Fruit fly (Drosophila melanogaster) whole organism, embryonic: ENCODE data around the gene Spt7.

Experiments
- Awh ChIP-seq: fragments of 200-800 bp; sonication (Bioruptor generic); IDR thresholded peaks from 2 replicates; pipeline ENCODE4, ENCODE4 v1.3.6; 2022; ENCODE audit warnings: missing biosample characterization, missing genetic modification characterization
- Blimp-1 ChIP-seq: fragments of 200-800 bp; sonication (Bioruptor generic); optimal IDR thresholded peaks from 3 replicates; lab custom pipeline; 2018; ENCODE audit warnings: missing biosample characterization, missing genetic modification characterization, mild to moderate bottlenecking, moderate library complexity, missing genetic modification reagents
- C15 ChIP-seq: fragments of 200-800 bp; sonication (Bioruptor generic); IDR thresholded peaks from 3 replicates; pipeline ENCODE4 v1.3.6; 2022; ENCODE audit warnings: missing biosample characterization, missing genetic modification characterization
- CG10431 ChIP-seq: fragments of 200-800 bp; sonication (Bioruptor generic); optimal IDR thresholded peaks from 3 replicates; lab custom pipeline; 2018; ENCODE audit warnings: missing biosample characterization, mild to moderate bottlenecking, missing genetic modification characterization
- CG12769 ChIP-seq: fragments of 200-800 bp; sonication (Bioruptor generic); optimal IDR thresholded peaks from 2 replicates; lab custom pipeline; 2019; ENCODE audit warnings: missing biosample characterization, mild to moderate bottlenecking, missing genetic modification characterization, moderate library complexity
- CG13123 ChIP-seq: fragments of 200-800 bp; sonication (Bioruptor generic); optimal IDR thresholded peaks from 2 replicates; lab custom pipeline; 2016; ENCODE audit warnings: missing biosample characterization, missing genetic modification characterization
- CG14441 ChIP-seq: fragments of 200-800 bp; sonication (Bioruptor generic); IDR thresholded peaks from 2 replicates; pipeline ENCODE4 v1.3.6; 2022; ENCODE audit warnings: missing biosample characterization, missing genetic modification characterization
- CG15073 ChIP-seq: fragments of 200-800 bp; sonication (Bioruptor generic); optimal IDR thresholded peaks from 2 replicates; lab custom pipeline; 2016; ENCODE audit warnings: missing biosample characterization, missing genetic modification characterization
- CG15269 ChIP-seq: fragments of 200-800 bp; sonication (Bioruptor generic); optimal IDR thresholded peaks from 2 replicates; lab custom pipeline; 2018; ENCODE audit warnings: missing biosample characterization, mild to moderate bottlenecking, missing genetic modification characterization, moderate library complexity
- CG2202 ChIP-seq: fragments of 200-800 bp; sonication (Bioruptor generic); optimal IDR thresholded peaks from 2 replicates; lab custom pipeline; 2018; ENCODE audit warnings: missing biosample characterization, mild to moderate bottlenecking, missing genetic modification characterization
- CG30403 ChIP-seq: fragments of 200-800 bp; sonication (Bioruptor generic); optimal IDR thresholded peaks from 3 replicates; lab custom pipeline; 2016; ENCODE audit warnings: missing biosample characterization, missing genetic modification characterization
- CG32772 ChIP-seq: fragments of 200-800 bp; sonication (Bioruptor generic); IDR thresholded peaks from 2 replicates; pipeline ENCODE4 v1.3.6; 2022; ENCODE audit warnings: missing biosample characterization, missing genetic modification characterization
- CG4360 ChIP-seq: fragments of 200-800 bp; sonication (Bioruptor generic); IDR thresholded peaks from 2 replicates; pipeline ENCODE4 v1.3.6; 2022; ENCODE audit warnings: missing biosample characterization, missing genetic modification characterization
- CG4404 ChIP-seq: fragments of 200-800 bp; sonication (Bioruptor generic); IDR thresholded peaks from 2 replicates; pipeline ENCODE4 v1.3.6; 2022; ENCODE audit warnings: missing biosample characterization, missing genetic modification characterization
- CG4707 ChIP-seq: fragments of 200-800 bp; sonication (Bioruptor generic); optimal IDR thresholded peaks from 2 replicates; lab custom pipeline; 2018; ENCODE audit warnings: missing biosample characterization, mild to moderate bottlenecking, missing genetic modification characterization, moderate library complexity
- CG5953 ChIP-seq: fragments of 200-800 bp; sonication (Bioruptor generic); IDR thresholded peaks from 2 replicates; pipeline ENCODE4 v1.3.6; 2022; ENCODE audit warnings: missing biosample characterization, missing genetic modification characterization
- CG6175 ChIP-seq: fragments of 200-800 bp; sonication (Bioruptor generic); IDR thresholded peaks from 3 replicates; pipeline ENCODE4 v1.3.6; 2022; ENCODE audit warnings: missing biosample characterization, missing genetic modification characterization
- CG7839 ChIP-seq: fragments of 200-800 bp; sonication (Bioruptor generic); optimal IDR thresholded peaks from 3 replicates; lab custom pipeline; 2018; ENCODE audit warnings: missing biosample characterization, mild to moderate bottlenecking, missing genetic modification characterization, moderate library complexity
- CG9932 ChIP-seq: fragments of 200-800 bp; sonication (Bioruptor generic); IDR thresholded peaks from 2 replicates; pipeline ENCODE4 v1.3.6; 2022; ENCODE audit warnings: missing biosample characterization, missing genetic modification characterization
- Dbx ChIP-seq: fragments of 200-800 bp; sonication (Bioruptor generic); IDR thresholded peaks from 3 replicates; pipeline ENCODE4 v1.3.6; 2022; ENCODE audit warnings: missing biosample characterization, missing genetic modification characterization
- Dp ChIP-seq: fragments of 200-800 bp; sonication (Bioruptor generic); optimal IDR thresholded peaks from 2 replicates; lab custom pipeline; 2018; ENCODE audit warnings: missing biosample characterization, mild to moderate bottlenecking, missing genetic modification characterization, moderate library complexity
- MTF-1 ChIP-seq: fragments of 200-800 bp; sonication (Bioruptor generic); optimal IDR thresholded peaks from 2 replicates; lab custom pipeline; 2018; ENCODE audit warnings: missing biosample characterization, mild to moderate bottlenecking, missing genetic modification characterization, borderline replicate concordance
- NfI ChIP-seq: fragments of 200-800 bp; sonication (Bioruptor generic); optimal IDR thresholded peaks from 3 replicates; lab custom pipeline; 2018; ENCODE audit warnings: missing biosample characterization, mild to moderate bottlenecking, missing genetic modification characterization, moderate library complexity
- Oaz ChIP-seq: fragments of 200-800 bp; sonication (Bioruptor generic); IDR thresholded peaks from 2 replicates; pipeline ENCODE4 v1.3.6; 2022; ENCODE audit warnings: missing biosample characterization, missing genetic modification characterization
- Oli ChIP-seq: fragments of 200-800 bp; sonication (Bioruptor generic); optimal IDR thresholded peaks from 2 replicates; lab custom pipeline; 2018; ENCODE audit warnings: missing biosample characterization, mild to moderate bottlenecking, missing genetic modification characterization, moderate library complexity
- Poxn ChIP-seq: fragments of 200-800 bp; sonication (Bioruptor generic); IDR thresholded peaks from 2 replicates; pipeline ENCODE4 v1.3.6; 2022; ENCODE audit warnings: missing biosample characterization, missing genetic modification characterization
- al ChIP-seq: fragments of 200-800 bp; sonication (Bioruptor generic); IDR thresholded peaks from 2 replicates; pipeline ENCODE4 v1.3.6; 2022; ENCODE audit warnings: missing biosample characterization, missing genetic modification characterization
- bowl ChIP-seq: fragments of 200-800 bp; sonication (Bioruptor generic); IDR thresholded peaks from 2 replicates; pipeline ENCODE4 v1.3.6; 2022; ENCODE audit warnings: missing biosample characterization, missing genetic modification characterization
- croc ChIP-seq: fragments of 200-800 bp; sonication (Bioruptor generic); conservative IDR thresholded peaks from 3 replicates; pipeline ENCODE4 v1.3.6; 2022; ENCODE audit warnings: missing biosample characterization, missing genetic modification characterization
- da ChIP-seq: fragments of 200-800 bp; sonication (Bioruptor generic); optimal IDR thresholded peaks from 2 replicates; lab custom pipeline; 2016; ENCODE audit warnings: missing biosample characterization, missing genetic modification characterization
- dimm ChIP-seq: fragments of 200-800 bp; sonication (Bioruptor generic); IDR thresholded peaks from 2 replicates; pipeline ENCODE4 v1.3.6; 2022; ENCODE audit warnings: missing biosample characterization, missing genetic modification characterization
- disco-r ChIP-seq: fragments of 200-800 bp; sonication (Bioruptor generic); optimal IDR thresholded peaks from 2 replicates; lab custom pipeline; 2016; ENCODE audit warnings: missing biosample characterization, missing genetic modification characterization
- ems ChIP-seq: fragments of 200-800 bp; sonication (Bioruptor generic); optimal IDR thresholded peaks from 3 replicates; lab custom pipeline; 2016; ENCODE audit warnings: missing biosample characterization, missing genetic modification characterization
- ftz-f1 ChIP-seq: fragments of 200-800 bp; sonication (Bioruptor generic); optimal IDR thresholded peaks from 2 replicates; lab custom pipeline; 2016; ENCODE audit warnings: missing biosample characterization, missing genetic modification characterization
- gcm ChIP-seq: fragments of 200-800 bp; sonication (Bioruptor generic); optimal IDR thresholded peaks from 2 replicates; lab custom pipeline; 2019; ENCODE audit warnings: missing biosample characterization, mild to moderate bottlenecking, missing genetic modification characterization, moderate library complexity
- gem ChIP-seq: fragments of 200-800 bp; sonication (Bioruptor generic); optimal IDR thresholded peaks from 2 replicates; lab custom pipeline; 2019; ENCODE audit warnings: missing biosample characterization, mild to moderate bottlenecking, missing genetic modification characterization, moderate library complexity
- gsb ChIP-seq: fragments of 200-800 bp; sonication (Bioruptor generic); IDR thresholded peaks from 2 replicates; pipeline ENCODE4 v1.3.6; 2022; ENCODE audit warnings: missing biosample characterization, missing genetic modification characterization
- hkb ChIP-seq, 2 experiments: fragments of 200-800 bp in 1 of 2; fragments of >200 bp in 1 of 2; sonication (Bioruptor generic) in 1 of 2; IDR thresholded peaks in 1 of 2; optimal IDR thresholded peaks in 1 of 2; 2 replicates each; pipeline versions ENCODE4 v1.3.6 to Lab custom; 2017 to 2022; ENCODE audit warnings: missing biosample characterization in 1 of 2, missing genetic modification characterization in 1 of 2
- inv ChIP-seq: fragments of 200-800 bp; sonication (Bioruptor generic); IDR thresholded peaks from 2 replicates; pipeline ENCODE4 v1.3.6; 2022; ENCODE audit warnings: missing biosample characterization, missing genetic modification characterization; ENCODE audit not compliant: partially characterized antibody
- mam ChIP-seq: fragments of 200-800 bp; sonication (Bioruptor generic); optimal IDR thresholded peaks from 3 replicates; lab custom pipeline; 2016; ENCODE audit warnings: missing biosample characterization, missing genetic modification characterization
- nom ChIP-seq: fragments of 200-800 bp; sonication (Bioruptor generic); optimal IDR thresholded peaks from 2 replicates; lab custom pipeline; 2017; ENCODE audit warnings: missing biosample characterization, missing genetic modification characterization, mild to moderate bottlenecking, moderate library complexity, missing genetic modification reagents
- pzg ChIP-seq: fragments of 200-800 bp; sonication (Bioruptor generic); optimal IDR thresholded peaks from 3 replicates; lab custom pipeline; 2018; ENCODE audit warnings: missing biosample characterization, mild to moderate bottlenecking, missing genetic modification characterization, moderate library complexity
- repo ChIP-seq: fragments of 200-800 bp; sonication (Bioruptor generic); optimal IDR thresholded peaks from 2 replicates; lab custom pipeline; 2016; ENCODE audit warnings: missing biosample characterization, missing genetic modification characterization
- scrt ChIP-seq: fragments of 200-800 bp; sonication (Bioruptor generic); optimal IDR thresholded peaks from 2 replicates; lab custom pipeline; 2018; ENCODE audit warnings: missing biosample characterization, mild to moderate bottlenecking, missing genetic modification characterization, moderate library complexity
- sens ChIP-seq: fragments of 200-800 bp; sonication (Bioruptor generic); peaks from one replicate; lab custom pipeline; 2016; ENCODE audit warnings: missing biosample characterization, missing genetic modification characterization
- slou ChIP-seq: fragments of 200-800 bp; sonication (Bioruptor generic); optimal IDR thresholded peaks from 3 replicates; lab custom pipeline; 2016; ENCODE audit warnings: missing biosample characterization, missing genetic modification characterization
- sna ChIP-seq: fragments of 200-800 bp; sonication (Bioruptor generic); IDR thresholded peaks from 2 replicates; pipeline ENCODE4 v1.3.6; 2022; ENCODE audit warnings: missing biosample characterization, missing genetic modification characterization; ENCODE audit not compliant: partially characterized antibody
- stc ChIP-seq: fragments of 200-800 bp; sonication (Bioruptor generic); IDR thresholded peaks from 2 replicates; pipeline ENCODE4 v1.3.6; 2022; ENCODE audit warnings: missing biosample characterization, missing genetic modification characterization
- tup ChIP-seq: fragments of 200-800 bp; sonication (Bioruptor generic); optimal IDR thresholded peaks from 2 replicates; lab custom pipeline; 2016; ENCODE audit warnings: missing biosample characterization, mild to moderate bottlenecking, missing genetic modification characterization, moderate library complexity
- twi ChIP-seq: fragments of 200-800 bp; optimal IDR thresholded peaks from 2 replicates; lab custom pipeline; 2019; ENCODE audit warnings: missing biosample characterization, mild to moderate bottlenecking, missing genetic modification characterization, moderate library complexity

The Spt7 gene

DNA sequence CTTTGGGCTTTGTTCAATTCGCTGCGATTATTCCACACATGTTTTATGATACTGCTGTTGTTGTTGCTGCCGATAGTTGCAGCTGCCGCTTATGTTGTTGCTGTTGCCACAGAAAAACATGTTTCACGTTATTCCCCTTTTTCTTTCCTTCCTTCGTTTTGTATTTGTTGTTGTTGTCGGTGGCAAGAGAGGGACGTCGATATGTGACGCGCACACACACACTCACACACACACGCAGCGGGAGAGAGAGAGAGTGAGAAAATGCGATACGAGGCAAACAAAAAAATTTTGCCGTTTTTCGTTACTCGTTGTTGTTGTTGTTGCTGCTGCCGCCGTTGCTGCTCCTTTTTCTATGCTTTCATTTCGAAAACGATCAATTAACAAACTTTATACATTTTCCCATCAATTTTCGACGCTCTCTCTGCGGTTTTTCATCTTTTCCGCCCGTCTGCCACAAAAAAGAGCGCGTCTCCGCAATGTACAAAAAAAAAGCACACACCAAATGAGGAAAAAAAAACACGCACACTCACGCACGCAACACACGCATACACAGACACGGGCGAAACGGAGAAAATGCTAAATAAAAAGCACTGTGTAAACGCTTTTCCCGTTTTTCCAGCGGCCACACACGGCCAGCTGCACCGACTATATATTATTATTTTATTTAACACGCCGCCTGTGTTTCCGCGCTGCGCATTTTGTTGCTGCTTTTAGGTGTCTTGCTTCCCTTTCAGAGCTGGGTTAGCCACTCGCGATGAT, 36.4 kb downstream of the Spt7 start (continued):
- TF ChIP-seq nom, result peak; percentile 95
- TF ChIP-seq dimm (GFP tag; lab: Robert Waterston, UW), result no peak
- no peak for TF ChIP-seq da (GFP tag; lab: Kevin White, UChicago)
- no peak for TF ChIP-seq repo (GFP tag; lab: Kevin White, UChicago)
- no peak for TF ChIP-seq gem (tag; lab: Kevin White, UChicago)
- TF ChIP-seq CG30403 (GFP tag; lab: Kevin White, UChicago), result no peak
- no peak for TF ChIP-seq bowl (GFP tag; lab: Robert Waterston, UW)
- TF ChIP-seq CG7839, result no peak
- no peak for TF ChIP-seq stc
- TF ChIP-seq ems (GFP tag; lab: Kevin White, UChicago), result no peak
- TF ChIP-seq disco-r, result no peak
- no peak for TF ChIP-seq CG10431 (GFP tag; lab: Kevin White, UChicago)
- no peak for TF ChIP-seq NfI
- TF ChIP-seq mam (GFP tag; lab: Kevin White, UChicago), result no peak
- TF ChIP-seq scrt (GFP tag; lab: Kevin White, UChicago), result no peak
- TF ChIP-seq CG12769, result peak; percentile 35
- TF ChIP-seq CG15073 (GFP tag; lab: Kevin White, UChicago), result no peak
- no peak for TF ChIP-seq Dbx (GFP tag; lab: Robert Waterston, UW)
- TF ChIP-seq Oaz (GFP tag; lab: Robert Waterston, UW), result no peak
- no peak for TF ChIP-seq CG2202 (tag; lab: Kevin White, UChicago)
- no peak for TF ChIP-seq CG14441 (GFP tag; lab: Robert Waterston, UW)
- no peak for TF ChIP-seq CG13123
- TF ChIP-seq sna, result no peak
- peak; percentile 86 for TF ChIP-seq CG6175 (GFP tag; lab: Robert Waterston, UW)
- TF ChIP-seq pzg, result no peak
- no peak for TF ChIP-seq Awh (GFP tag; lab: Robert Waterston, UW)
- no peak for TF ChIP-seq Oli (tag; lab: Kevin White, UChicago)
- no peak for TF ChIP-seq ftz-f1 (GFP tag; lab: Kevin White, UChicago)
- TF ChIP-seq C15 (GFP tag; lab: Robert Waterston, UW), result no peak
- peak; percentile 55 for TF ChIP-seq sens (GFP tag; lab: Kevin White, UChicago)
- TF ChIP-seq twi (tag; lab: Kevin White, UChicago), result peak; percentile 70
- TF ChIP-seq MTF-1, result no peak
- no peak for TF ChIP-seq Blimp-1 (GFP tag; lab: Kevin White, UChicago)
- TF ChIP-seq CG9932, result no peak
- peak; percentile 99 for TF ChIP-seq CG4360 (GFP tag; lab: Robert Waterston, UW)
- no peak for TF ChIP-seq Poxn (GFP tag; lab: Robert Waterston, UW)
- TF ChIP-seq hkb (optimal IDR thresholded peaks at IDR 0.05; lab: Kevin White, UChicago), result no peak
- no peak for TF ChIP-seq hkb (GFP tag; IDR thresholded peaks at IDR 0.05; lab: Robert Waterston, UW)
- TF ChIP-seq Dp (GFP tag; lab: Kevin White, UChicago), result no peak
- no peak for TF ChIP-seq CG5953
- no peak for TF ChIP-seq gsb
- TF ChIP-seq al, result no peak
- no peak for TF ChIP-seq tup
- TF ChIP-seq CG15269, result no peak
- TF ChIP-seq inv, result no peak
- TF ChIP-seq gcm (GFP tag; lab: Kevin White, UChicago), result no peak
- TF ChIP-seq CG4404 (GFP tag; lab: Robert Waterston, UW), result no peak
- TF ChIP-seq slou, result no peak
- TF ChIP-seq CG4707, result no peak
- 0 out of 2 replicates have a peak, but pooled peaks have one; percentile 36 for TF ChIP-seq CG32772
- no peak for TF ChIP-seq croc
